Fruit fly (Drosophila melanogaster): ENCODE data around the gene CG11927.

CG11927 gene

DNA sequence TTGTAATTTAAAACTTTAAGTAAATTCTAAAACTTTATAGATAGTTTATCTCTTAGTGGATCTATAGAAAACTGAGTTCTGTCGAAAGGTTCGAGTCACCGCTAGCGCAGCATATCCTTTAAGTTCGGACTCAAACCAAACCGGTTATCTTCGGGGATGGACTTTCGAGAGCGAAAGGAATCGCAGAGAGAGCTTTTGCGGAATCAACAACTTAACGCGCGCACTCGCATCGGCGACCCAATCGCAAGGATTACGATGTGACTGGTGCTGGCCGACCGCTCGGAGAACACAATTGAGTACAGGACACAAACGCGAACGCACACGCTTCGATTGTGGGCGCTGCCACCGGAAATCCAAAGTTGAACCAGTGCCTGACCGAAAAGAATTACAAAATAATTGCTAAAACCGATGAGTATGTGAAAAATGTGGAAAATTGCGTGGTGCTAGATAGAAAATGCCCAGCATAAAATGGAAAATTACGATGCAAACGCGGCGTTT lies 5.1 kb downstream of the CG11927 start, which contains the start of gene smog:
smog (plus strand) TSS at position 260 of the 498 bp plus-strand sequence.
- TF ChIP-seq CG17801 (GFP tag; optimal IDR thresholded peaks at IDR 0.05; ENCODE audit: partially characterized antibody), result no peak

DNA sequence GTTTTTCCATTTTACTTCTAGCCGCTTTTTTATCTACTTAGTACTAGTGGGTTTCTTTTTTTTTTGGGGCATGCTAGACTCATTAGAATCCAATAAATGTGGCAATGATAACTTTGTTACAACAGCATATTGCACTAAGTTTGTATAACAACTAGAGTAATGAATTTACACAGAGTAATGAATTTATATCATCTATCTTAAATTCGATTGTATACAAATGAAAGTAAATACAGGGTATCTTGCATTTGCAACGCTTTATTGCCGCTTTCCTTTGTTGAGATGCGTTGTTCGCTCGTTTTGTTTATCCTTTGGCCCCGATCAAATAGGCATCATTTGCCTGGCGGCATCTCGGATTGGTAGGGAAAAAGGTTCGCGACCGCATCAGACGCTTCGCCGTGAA lies 7.3 kb downstream of the CG11927 start:
- TF ChIP-seq CG17801 (GFP tag; optimal IDR thresholded peaks at IDR 0.05; ENCODE audit: partially characterized antibody), result no peak

DNA sequence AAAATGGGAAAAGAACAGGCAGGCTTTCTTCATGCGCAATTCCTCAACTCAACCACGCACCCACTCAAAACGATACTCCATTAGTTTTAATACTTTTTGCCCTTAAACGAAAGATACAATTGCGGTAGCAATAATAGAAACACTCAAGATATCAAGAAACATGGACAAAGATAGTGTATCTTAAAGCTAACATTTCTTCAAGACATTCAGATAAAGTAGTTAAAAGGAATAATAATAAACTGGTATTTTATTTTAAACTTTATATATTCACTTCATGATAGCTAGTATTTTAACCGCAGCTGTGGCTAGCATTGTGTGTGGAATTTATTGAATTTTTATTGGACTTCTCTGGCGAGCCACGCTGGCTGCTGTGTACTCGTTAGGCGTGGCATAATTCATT lies 8.6 kb downstream of the CG11927 start:
- TF ChIP-seq CG17801 (GFP tag; optimal IDR thresholded peaks at IDR 0.05; ENCODE audit: partially characterized antibody), result no peak

DNA sequence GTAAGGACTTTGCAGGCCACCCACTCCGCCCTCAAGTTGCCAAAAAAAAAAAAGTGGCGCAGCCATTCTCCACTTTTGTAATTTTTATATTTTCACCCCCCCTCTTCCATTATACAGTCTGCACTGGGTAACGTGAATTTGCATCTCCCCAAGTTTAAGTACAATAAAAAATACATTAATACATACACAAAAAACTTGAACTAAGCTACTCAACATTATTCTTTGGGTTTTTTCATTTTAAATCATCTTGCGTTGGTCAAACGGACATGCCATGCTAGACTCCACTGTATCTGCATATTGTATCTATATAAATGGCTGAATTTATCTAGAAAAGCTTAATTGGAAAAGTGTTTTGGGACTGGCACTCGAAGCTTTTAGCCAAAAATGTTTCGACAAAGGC lies 13.9 kb downstream of the CG11927 start:
- no peak for TF ChIP-seq CG17801 (GFP tag; optimal IDR thresholded peaks at IDR 0.05; ENCODE audit: partially characterized antibody)

DNA sequence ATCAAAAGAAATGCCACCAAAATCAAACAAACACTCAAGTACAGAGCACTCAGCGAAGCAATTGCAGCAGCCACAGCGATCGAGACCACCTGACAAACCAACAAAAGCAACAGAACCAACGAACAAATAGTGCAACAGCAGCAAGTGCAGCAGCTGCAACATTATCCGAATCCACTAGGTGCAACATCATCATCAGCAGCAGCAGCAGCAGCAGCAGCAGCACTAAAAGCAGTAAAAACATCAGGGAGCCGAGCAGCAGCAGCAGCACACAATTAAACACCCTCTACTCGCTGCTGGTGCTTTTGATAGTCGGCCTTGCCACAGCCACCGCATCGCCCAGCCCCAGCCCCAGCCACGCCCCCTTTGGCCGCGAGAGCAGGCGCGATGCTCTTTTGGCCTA lies 17.8 kb downstream of the CG11927 start:
- TF ChIP-seq CG17801 (GFP tag; optimal IDR thresholded peaks at IDR 0.05; ENCODE audit: partially characterized antibody), result no peak

DNA sequence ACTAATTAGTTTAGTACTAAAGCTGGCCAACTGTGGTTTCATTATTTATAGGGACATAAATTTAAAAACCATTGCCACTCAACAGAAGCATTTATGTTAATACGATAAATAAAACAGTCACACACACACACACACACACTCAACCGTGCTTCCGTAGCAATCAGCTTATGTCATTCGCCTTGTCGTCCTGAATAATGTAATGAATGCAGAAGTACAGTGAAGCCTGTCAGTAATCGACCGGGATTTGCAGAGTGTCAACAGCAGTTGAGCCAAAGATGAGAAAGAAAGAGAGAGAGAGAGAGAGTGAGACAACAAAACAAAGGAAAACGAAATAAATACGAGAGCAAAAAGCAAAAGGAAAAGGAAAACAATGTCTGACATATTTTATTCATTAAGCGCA lies 20.8 kb downstream of the CG11927 start:
- no peak for TF ChIP-seq CG17801 (GFP tag; optimal IDR thresholded peaks at IDR 0.05; ENCODE audit: partially characterized antibody)

DNA sequence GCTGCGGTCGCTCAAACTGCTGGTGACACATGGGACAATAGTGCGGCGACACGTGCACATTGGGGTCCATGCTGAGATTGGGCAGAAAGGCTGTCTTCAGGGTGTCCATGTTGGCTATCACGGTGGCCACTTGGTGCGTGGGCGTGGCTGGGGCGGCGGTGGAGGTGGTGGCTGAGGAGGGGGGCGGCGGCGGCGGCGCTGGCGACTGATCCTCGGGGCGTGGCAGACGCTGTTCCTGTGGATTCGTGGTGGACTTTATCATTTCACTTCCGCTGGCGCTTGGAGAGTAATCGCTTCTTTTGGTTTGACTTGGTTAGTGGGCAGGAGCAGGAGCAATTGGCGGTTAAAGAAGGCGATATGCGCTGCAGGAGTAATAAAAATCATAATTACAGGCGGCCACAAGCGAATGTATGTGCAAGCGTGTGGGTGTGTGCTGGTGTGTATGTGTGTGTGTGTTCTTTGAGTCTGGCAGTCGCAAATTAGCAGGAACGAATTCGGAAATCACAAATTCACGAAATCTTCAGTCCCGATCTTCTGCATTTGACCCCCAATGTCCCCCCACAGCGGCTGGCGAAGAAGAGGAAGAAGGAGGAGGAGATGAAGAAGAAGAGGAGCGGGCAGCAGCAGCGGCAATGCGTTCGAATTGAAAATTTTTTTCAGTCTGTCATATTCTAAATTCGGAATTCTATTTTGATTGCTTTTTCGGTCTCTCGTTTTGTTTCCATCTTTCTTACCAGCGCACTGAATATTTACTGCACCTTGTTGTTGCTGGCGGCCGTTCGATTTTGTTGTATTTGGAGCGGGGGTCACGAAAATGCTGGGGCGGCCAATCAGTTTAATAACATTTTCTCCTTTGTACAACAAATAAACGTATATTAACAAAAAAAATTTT lies 34.8 kb downstream of the CG11927 start:
- no peak for TF ChIP-seq CG17801 (GFP tag; optimal IDR thresholded peaks at IDR 0.05; ENCODE audit: partially characterized antibody)

DNA sequence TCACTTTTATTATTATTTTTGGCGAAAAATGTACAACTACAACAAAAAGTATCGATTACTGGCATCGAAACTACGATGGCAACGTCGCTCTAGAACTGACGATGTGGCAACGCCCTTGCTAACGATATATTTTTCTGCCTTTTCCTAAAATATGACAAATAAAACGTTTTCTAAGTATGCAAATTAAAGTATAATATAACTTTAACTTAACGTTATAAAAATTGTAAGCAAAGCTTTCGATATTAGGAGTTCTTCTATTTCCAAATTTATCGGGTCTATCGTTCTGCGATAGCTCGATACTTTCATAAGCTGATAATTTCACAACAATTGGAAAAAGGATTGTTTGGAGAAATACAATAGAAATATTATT lies 35.4 kb downstream of the CG11927 start, which contains the start of the genes Cf2 and CG3008:
Cf2 (minus strand) TSS at position 85 of the 370 bp plus-strand sequence.
CG3008 (plus strand) TSS at position 276 of the 370 bp plus-strand sequence.
- peak; percentile 68 for TF ChIP-seq CG17801 (GFP tag; optimal IDR thresholded peaks at IDR 0.05; ENCODE audit: partially characterized antibody)

DNA sequence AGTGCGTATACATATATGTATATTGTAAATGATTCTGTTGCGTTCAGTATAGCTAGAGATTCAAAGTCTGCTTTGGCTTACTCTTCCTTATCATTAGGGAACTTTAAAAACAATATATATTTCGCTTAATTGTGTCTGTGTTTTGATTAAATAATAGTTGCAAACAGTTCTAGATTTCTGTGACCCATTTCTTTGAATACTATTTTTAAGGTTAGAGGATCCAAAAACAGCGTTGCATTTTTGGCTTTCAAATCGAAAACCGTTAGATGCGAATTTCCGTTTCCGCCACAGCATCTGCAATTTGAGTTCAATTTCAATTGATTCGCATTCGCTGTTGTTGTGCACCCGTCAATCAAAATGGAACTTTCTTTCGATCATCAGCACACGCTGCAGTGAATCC lies 38.6 kb downstream of the CG11927 start:
- TF ChIP-seq CG17801 (GFP tag; optimal IDR thresholded peaks at IDR 0.05; ENCODE audit: partially characterized antibody), result no peak

DNA sequence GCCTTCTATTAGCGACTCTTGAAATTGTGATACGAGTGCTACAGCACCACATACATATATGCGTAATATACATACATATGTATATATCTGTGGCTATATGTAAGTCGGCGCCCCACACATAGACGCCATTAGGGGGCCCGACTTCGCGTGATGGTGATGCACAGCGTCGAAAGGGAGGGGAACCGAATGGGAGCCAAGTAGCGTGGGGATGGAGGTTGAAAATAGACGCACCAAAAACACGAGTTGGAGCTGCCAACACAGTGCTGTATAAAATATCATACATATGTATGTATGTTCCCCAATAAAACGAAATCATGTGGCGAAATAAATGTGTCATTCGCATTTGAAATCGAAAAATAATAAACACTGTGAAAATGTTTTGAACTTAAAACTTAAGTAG lies 39.1 kb downstream of the CG11927 start:
- no peak for TF ChIP-seq CG17801 (GFP tag; optimal IDR thresholded peaks at IDR 0.05; ENCODE audit: partially characterized antibody)

DNA sequence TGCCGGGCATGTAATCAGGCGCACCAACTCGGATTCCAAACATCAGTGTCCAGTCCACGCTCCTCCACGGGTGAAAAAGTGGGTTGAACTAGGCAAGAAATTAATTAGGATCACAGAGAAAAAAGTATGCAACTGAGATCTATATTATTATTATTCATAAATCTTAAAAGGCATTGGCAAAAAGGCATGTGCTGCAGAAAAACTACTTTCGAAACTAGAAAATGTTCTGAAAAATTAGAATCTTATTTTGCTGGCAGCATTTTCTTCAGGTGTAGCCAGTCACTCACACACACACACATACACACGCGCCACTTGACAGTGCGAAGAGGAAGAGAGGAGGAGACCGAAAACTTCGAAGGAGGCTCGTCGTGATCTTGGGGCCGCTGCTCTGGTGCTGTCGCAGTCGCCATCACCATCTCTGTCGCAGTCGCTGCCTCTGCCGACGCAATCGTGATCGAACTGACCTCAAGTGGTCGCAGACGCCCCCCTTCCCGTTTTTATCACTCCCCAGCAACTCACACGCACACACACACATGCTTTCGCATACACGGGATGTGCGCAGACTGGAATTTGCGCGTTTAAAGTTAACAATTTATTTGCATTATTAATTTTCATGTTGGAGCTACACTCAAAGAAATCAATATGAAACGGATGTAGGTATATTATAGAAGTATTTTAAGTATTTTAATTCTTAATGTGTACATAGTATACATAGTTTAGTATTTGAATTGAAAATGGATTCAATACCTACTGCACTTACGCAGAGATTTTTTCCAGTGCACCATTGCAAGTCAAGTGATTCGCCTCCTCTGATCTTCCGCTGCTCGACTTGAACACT lies 40.0 kb downstream of the CG11927 start:
- TF ChIP-seq CG17801 (GFP tag; optimal IDR thresholded peaks at IDR 0.05; ENCODE audit: partially characterized antibody), result peak; percentile 12

DNA sequence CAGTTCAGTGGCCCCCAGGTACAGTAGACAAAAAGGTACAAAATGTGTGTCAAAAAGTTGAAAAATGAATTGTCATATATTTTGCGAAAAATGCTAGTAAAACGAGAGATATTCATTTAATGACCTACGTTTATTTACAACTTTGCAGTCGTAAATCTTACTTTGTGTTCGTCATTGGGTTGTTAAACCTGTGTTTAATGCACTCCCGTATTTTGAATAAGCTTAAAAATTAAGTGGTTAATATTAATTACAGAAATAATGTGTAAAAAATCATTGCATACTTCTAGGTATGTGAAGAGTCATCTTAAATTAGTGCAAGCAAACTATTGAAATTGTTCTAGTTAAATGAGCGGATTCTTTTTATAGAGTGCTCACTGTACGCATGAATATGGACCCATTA lies 41.0 kb downstream of the CG11927 start:
- no peak for TF ChIP-seq CG17801 (GFP tag; optimal IDR thresholded peaks at IDR 0.05; ENCODE audit: partially characterized antibody)

DNA sequence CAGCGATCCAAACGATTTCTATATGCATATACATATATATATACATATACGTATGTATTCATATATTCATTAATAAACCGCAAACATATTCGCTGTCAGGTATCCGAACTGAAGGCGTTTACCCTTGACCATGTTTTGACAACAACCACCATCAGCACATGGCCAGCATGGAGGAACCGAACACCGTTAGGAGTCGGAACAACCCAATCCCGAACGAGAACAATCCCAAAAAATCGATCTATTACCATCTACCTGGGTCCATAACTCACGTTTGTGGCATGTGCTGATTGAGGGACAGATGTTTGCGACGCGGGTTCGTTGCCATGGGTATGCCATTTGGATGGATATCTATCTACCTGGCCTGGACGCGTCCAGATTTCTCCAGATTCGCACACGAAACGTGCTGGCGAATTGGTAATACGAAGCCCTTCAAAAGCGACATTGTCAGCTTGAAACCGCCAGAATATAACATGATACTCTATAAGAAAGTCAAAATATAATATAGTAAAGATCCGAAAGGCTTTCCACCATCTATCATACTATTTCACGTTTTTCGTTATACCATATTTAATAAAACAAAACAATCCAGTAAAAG lies 42.0 kb downstream of the CG11927 start, which contains the start of gene CG15625:
CG15625 (plus strand) TSS at position 545 of the 595 bp plus-strand sequence.
- no peak for TF ChIP-seq CG17801 (GFP tag; optimal IDR thresholded peaks at IDR 0.05; ENCODE audit: partially characterized antibody)

DNA sequence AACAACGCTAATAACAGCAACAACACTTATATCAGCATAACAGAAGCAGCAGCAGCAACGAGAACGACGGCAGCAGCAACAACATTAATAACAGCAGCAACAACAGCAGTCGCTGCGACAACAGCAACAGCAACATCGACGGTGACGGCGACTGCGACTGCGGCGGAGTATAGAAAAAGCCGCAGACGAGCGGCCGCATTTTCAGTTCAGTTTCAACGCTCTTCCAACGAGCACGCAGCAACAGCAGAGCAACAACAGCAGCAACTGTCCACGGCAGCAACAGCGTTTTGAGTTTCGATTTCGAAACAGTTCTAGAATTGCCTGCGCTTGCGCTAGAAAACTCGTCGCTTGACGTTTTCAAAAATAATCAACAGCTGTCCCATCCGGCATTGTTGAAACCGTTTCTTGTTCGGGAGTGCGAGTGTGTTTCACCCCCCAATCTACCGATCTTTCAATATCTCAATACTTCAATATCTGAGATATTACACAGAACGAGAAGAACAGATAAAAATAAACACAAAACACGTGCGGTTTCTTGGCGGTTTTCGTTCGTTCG lies 44.4 kb downstream of the CG11927 start, which contains the start of gene CG3036:
CG3036 (plus strand) TSS at position 199 of the 556 bp plus-strand sequence.
- peak; percentile 39 for TF ChIP-seq CG17801 (GFP tag; optimal IDR thresholded peaks at IDR 0.05; ENCODE audit: partially characterized antibody)

DNA sequence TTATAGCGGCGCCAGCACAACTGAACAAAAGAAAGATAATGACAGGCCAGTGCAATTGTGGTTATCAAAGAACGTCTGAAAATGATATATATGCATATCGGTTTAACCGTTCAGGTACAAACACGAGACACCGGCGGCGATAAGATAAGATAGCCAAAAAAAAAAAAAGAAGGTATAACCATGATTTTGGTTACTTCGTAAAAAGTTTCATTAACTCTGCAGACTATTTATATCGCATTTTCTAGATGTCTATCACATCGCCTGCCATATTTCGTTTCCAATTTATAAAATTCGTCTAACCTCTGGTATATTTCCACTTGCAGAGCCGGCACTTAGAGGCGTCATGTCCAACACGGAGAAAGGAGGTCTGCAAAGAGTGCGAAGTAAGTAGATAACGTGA lies 46.0 kb downstream of the CG11927 start:
- no peak for TF ChIP-seq CG17801 (GFP tag; optimal IDR thresholded peaks at IDR 0.05; ENCODE audit: partially characterized antibody)
